Worm (Caenorhabditis elegans) whole organism, L1 larva: ENCODE results near the gene F41E6.17.

Experiments
- Y116A8C.19 ChIP-seq: sonication (generic microtip); optimal IDR thresholded peaks from 2 replicates; lab custom pipeline; 2016; ENCODE audit warnings: missing compliant biosample characterization, missing genetic modification characterization, borderline replicate concordance
- aly-2 ChIP-seq: fragments of 150-350 bp; optimal IDR thresholded peaks from 2 replicates; lab custom pipeline; 2014; ENCODE audit warnings: missing biosample characterization, missing genetic modification characterization
- ceh-82 ChIP-seq, 3 experiments: fragments of 150-350 bp in 1 of 3; sonication (generic microtip) in 2 of 3; optimal IDR thresholded peaks; 2 replicates each; lab custom pipeline; 2014 to 2017; ENCODE audit warnings: missing biosample characterization in 3 of 3, missing genetic modification characterization in 3 of 3
- ceh-88 ChIP-seq: fragments of 200-800 bp; sonication (Bioruptor generic); IDR thresholded peaks from 2 replicates; pipeline ENCODE4 v1.3.6; 2022; ENCODE audit warnings: missing genetic modification characterization, missing compliant biosample characterization
- ceh-90 ChIP-seq: sonication (generic microtip); optimal IDR thresholded peaks from 2 replicates; lab custom pipeline; 2016; ENCODE audit warnings: missing genetic modification characterization, missing compliant biosample characterization
- dpl-1 ChIP-seq, 3 experiments: fragments of 150-350 bp in 2 of 3; sonication (generic microtip) in 1 of 3; optimal IDR thresholded peaks; 2 replicates each; lab custom pipeline; 2014 to 2017; ENCODE audit warnings: missing biosample characterization in 3 of 3, missing genetic modification characterization in 3 of 3, missing genetic modification reagents in 3 of 3
- efl-1 ChIP-seq, 4 experiments: fragments of 150-350 bp; optimal IDR thresholded peaks in 3 of 4; peaks in 1 of 4; 1 replicate in 1 of 4; 2 replicates in 3 of 4; lab custom pipeline; 2014; ENCODE audit warnings: missing biosample characterization in 2 of 4, missing genetic modification characterization in 2 of 4, missing genetic modification reagents in 2 of 4
- efl-3 ChIP-seq: fragments of 200-800 bp; sonication (Bioruptor generic); optimal IDR thresholded peaks from 2 replicates; lab custom pipeline; 2018; ENCODE audit warnings: mild to moderate bottlenecking, missing genetic modification characterization, missing compliant biosample characterization
- egl-13 ChIP-seq: sonication (generic microtip); optimal IDR thresholded peaks from 2 replicates; lab custom pipeline; 2016; ENCODE audit warnings: missing genotype, missing genetic modification reagents, missing genetic modification characterization, missing compliant biosample characterization
- elt-3 ChIP-seq, 6 experiments: fragments of 150-350 bp in 1 of 6; sonication (generic microtip); optimal IDR thresholded peaks; 2 replicates each; lab custom pipeline; 2017 to 2018; ENCODE audit warnings: missing biosample characterization in 6 of 6, missing genetic modification characterization in 6 of 6, inconsistent platforms in 1 of 6
- fos-1 ChIP-seq: fragments of 150-350 bp; optimal IDR thresholded peaks from 2 replicates; lab custom pipeline; 2014; ENCODE audit warnings: missing biosample characterization, missing genetic modification characterization
- grh-1 ChIP-seq: fragments of 200-800 bp; sonication (Bioruptor generic); IDR thresholded peaks from 2 replicates; pipeline ENCODE4 v1.3.6; 2022; ENCODE audit warnings: missing genetic modification reagents, missing genetic modification characterization, missing compliant biosample characterization
- hlh-17 ChIP-seq: fragments of 200-800 bp; sonication (Bioruptor generic); optimal IDR thresholded peaks from 2 replicates; lab custom pipeline; 2018; ENCODE audit warnings: missing genetic modification characterization, mild to moderate bottlenecking, missing compliant biosample characterization, moderate library complexity, borderline replicate concordance
- hlh-4 ChIP-seq: sonication (generic microtip); optimal IDR thresholded peaks from 2 replicates; lab custom pipeline; 2016; ENCODE audit warnings: mild to moderate bottlenecking, missing genetic modification characterization, missing compliant biosample characterization
- hpl-2 ChIP-seq: fragments of 150-350 bp; optimal IDR thresholded peaks from 2 replicates; lab custom pipeline; 2014; ENCODE audit warnings: missing biosample characterization, missing genetic modification reagents, missing genetic modification characterization
- lin-13 ChIP-seq: fragments of 150-350 bp; optimal IDR thresholded peaks from 2 replicates; lab custom pipeline; 2014; ENCODE audit warnings: missing biosample characterization, missing genetic modification reagents, missing genetic modification characterization
- lin-14 ChIP-seq: fragments of 200-800 bp; sonication (Bioruptor generic); optimal IDR thresholded peaks from 2 replicates; lab custom pipeline; 2018; ENCODE audit warnings: mild to moderate bottlenecking, missing genetic modification characterization, moderate library complexity, missing compliant biosample characterization
- lir-3 ChIP-seq: sonication (generic microtip); optimal IDR thresholded peaks from 2 replicates; lab custom pipeline; 2016; ENCODE audit warnings: mild to moderate bottlenecking, missing genetic modification characterization, moderate library complexity, missing compliant biosample characterization; ENCODE audit not compliant: poor library complexity
- mdl-1 ChIP-seq, 2 experiments: fragments of 150-350 bp; optimal IDR thresholded peaks; 2 replicates each; lab custom pipeline; 2014 to 2017; ENCODE audit warnings: missing biosample characterization in 2 of 2, missing genetic modification characterization in 2 of 2, inconsistent platforms in 1 of 2
- mep-1 ChIP-seq: fragments of 150-350 bp; optimal IDR thresholded peaks from 2 replicates; lab custom pipeline; 2014; ENCODE audit warnings: missing biosample characterization, missing genetic modification characterization
- nhr-11 ChIP-seq: fragments of 150-350 bp; optimal IDR thresholded peaks from 2 replicates; lab custom pipeline; 2014; ENCODE audit warnings: missing biosample characterization, missing genetic modification characterization
- nhr-12 ChIP-seq: sonication (generic microtip); optimal IDR thresholded peaks from 2 replicates; lab custom pipeline; 2017; ENCODE audit warnings: missing biosample characterization, missing genetic modification characterization
- nhr-237 ChIP-seq: fragments of 150-350 bp; optimal IDR thresholded peaks from 2 replicates; lab custom pipeline; 2014; ENCODE audit warnings: missing biosample characterization, missing genetic modification characterization
- nhr-28 ChIP-seq: fragments of 150-350 bp; optimal IDR thresholded peaks from 2 replicates; lab custom pipeline; 2014; ENCODE audit warnings: missing biosample characterization, missing genetic modification characterization
- nhr-76 ChIP-seq: sonication (generic microtip); optimal IDR thresholded peaks from 2 replicates; lab custom pipeline; 2017; ENCODE audit warnings: missing biosample characterization, missing genetic modification characterization
- nhr-85 ChIP-seq: sonication (generic microtip); peaks from one replicate; lab custom pipeline; 2016; ENCODE audit warnings: missing genetic modification characterization, inconsistent platforms, missing compliant biosample characterization
- pag-3 ChIP-seq: sonication (generic microtip); optimal IDR thresholded peaks from 2 replicates; lab custom pipeline; 2017; ENCODE audit warnings: missing genetic modification characterization, mild to moderate bottlenecking, missing compliant biosample characterization, antibody characterized with exemption, borderline replicate concordance; ENCODE audit not compliant: insufficient read depth
- pqm-1 ChIP-seq: sonication (generic microtip); optimal IDR thresholded peaks from 3 replicates; lab custom pipeline; 2017; ENCODE audit warnings: missing biosample characterization, missing genetic modification characterization
- rnt-1 ChIP-seq: sonication (generic microtip); optimal IDR thresholded peaks from 2 replicates; lab custom pipeline; 2016; ENCODE audit warnings: mild to moderate bottlenecking, missing genetic modification characterization, moderate library complexity, missing compliant biosample characterization
- swsn-7 ChIP-seq: sonication (generic microtip); optimal IDR thresholded peaks from 2 replicates; lab custom pipeline; 2016; ENCODE audit warnings: missing genetic modification characterization, missing compliant biosample characterization
- unc-130 ChIP-seq: fragments of 150-350 bp; optimal IDR thresholded peaks from 2 replicates; lab custom pipeline; 2017; ENCODE audit warnings: missing biosample characterization, missing genetic modification characterization, inconsistent platforms
- unc-30 ChIP-seq: sonication (generic microtip); optimal IDR thresholded peaks from 2 replicates; lab custom pipeline; 2017; ENCODE audit warnings: missing biosample characterization, missing genetic modification characterization
- vab-15 ChIP-seq: sonication (generic microtip); optimal IDR thresholded peaks from 2 replicates; lab custom pipeline; 2017; ENCODE audit warnings: missing genotype, mild to moderate bottlenecking, missing genetic modification characterization, missing compliant biosample characterization
- ztf-4 ChIP-seq: fragments of 150-350 bp; optimal IDR thresholded peaks from 2 replicates; lab custom pipeline; 2014; ENCODE audit warnings: missing biosample characterization, missing genetic modification characterization

F41E6.17 gene

DNA sequence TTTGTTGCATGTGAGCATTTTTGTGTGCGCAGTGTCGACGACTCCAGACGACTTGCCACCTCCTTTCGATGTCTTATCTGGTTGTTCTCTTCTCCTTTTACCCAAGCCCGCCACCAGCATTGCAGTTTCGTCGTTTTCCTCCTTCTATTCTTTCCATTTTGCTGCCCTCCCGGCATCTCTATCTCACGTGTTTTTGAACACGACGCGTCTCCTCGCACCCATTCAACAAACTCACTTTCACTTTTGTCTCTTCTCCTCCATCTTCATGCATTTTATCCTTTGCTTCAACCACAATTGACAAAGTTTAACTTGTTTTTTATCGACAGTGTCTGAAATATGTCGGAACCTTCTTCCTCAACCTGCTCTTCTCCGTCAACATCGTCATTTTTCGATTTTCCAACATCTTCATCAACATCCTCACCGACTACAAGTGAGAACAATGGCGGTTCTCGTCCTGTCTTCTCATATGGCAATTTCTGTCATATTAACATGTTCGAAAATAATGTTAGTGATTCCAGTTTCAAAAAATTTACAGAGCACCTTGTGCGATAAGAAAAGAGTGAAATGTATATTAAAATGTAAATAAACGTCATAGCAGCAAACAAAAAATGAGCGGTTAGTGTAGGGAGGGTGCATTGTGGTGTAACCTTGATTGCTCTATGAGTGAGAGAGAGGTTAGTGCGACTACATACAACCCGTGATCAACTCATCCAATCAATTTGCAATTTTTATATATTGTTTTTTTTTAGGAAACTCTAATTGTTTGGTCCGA is 13.1 kb upstream of the F41E6.17 start, which contains the start of gene fip-4 (continued):
- no peak for TF ChIP-seq rnt-1
- TF ChIP-seq nhr-11 (tag; lab: Kevin White, UChicago) = no peak
- peak in 1 of 2 experiments; percentile 77 for TF ChIP-seq mdl-1 (tag; optimal IDR thresholded peaks at IDR 0.05; lab: Kevin White, UChicago)
- no peak for TF ChIP-seq egl-13 (tag; lab: Kevin White, UChicago)
- peak in 1 of 3 experiments; percentile 29 for TF ChIP-seq ceh-82 (tag; optimal IDR thresholded peaks at IDR 0.05; lab: Kevin White, UChicago)
- no peak for TF ChIP-seq vab-15 (tag; lab: Kevin White, UChicago)
- no peak for TF ChIP-seq nhr-12 (tag; lab: Kevin White, UChicago)
- no peak for TF ChIP-seq aly-2 (tag; lab: Kevin White, UChicago)
- no peak for TF ChIP-seq swsn-7

- no peak for TF ChIP-seq dpl-1 (GFP tag; optimal IDR thresholded peaks at IDR 0.05; lab: Kevin White, UChicago)
- TF ChIP-seq aly-2 (tag; lab: Kevin White, UChicago) = peak; percentile 13
- no peak for TF ChIP-seq unc-30 (tag; lab: Kevin White, UChicago)
- TF ChIP-seq ceh-90 (tag; lab: Kevin White, UChicago) = no peak
- TF ChIP-seq unc-130 (tag; lab: Kevin White, UChicago) = no peak
- no peak for TF ChIP-seq nhr-76 (tag; lab: Kevin White, UChicago)
- no peak for TF ChIP-seq lir-3
- no peak for TF ChIP-seq efl-1 (optimal IDR thresholded peaks at IDR 0.05; lab: Kevin White, UChicago)
- peak in 1 of 2 experiments; percentile 89 for TF ChIP-seq efl-1 (GFP tag; optimal IDR thresholded peaks at IDR 0.05 in 1 of 2; lab: Kevin White, UChicago)
- TF ChIP-seq hlh-4 (tag; lab: Kevin White, UChicago) = no peak
- TF ChIP-seq ceh-88 = no peak
- no peak for TF ChIP-seq nhr-28 (tag; lab: Kevin White, UChicago)
Observed at ce11 chrV:8615711-8616110, 8.2 kb upstream of the F41E6.17 start.

DNA sequence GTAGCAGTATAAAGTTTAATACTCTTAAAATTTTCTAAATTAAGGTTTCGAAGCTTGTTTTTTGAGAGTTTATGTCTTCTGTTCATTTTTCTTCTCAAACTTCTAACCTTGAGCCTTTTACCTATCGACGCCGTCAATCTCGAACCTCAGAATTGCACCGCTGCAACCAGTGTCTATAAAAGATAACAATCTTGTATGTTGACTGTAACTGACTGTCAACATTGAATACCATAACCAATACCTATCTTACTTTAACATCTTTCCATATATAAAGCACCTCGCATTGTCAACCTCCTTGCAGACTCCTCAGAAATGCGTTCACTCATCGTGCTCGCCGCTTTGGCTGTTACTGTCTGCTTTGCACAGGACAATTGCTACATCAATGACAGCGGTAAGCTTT is 5.2 kb upstream of the F41E6.17 start, which contains the start of gene grd-5:
TSS of gene grd-5 (plus strand) at position 295 of the 400 bp plus-strand sequence.
- TF ChIP-seq lin-14 (GFP tag; lab: Kevin White, UChicago) (peak; percentile 38), nhr-85 (tag; lab: Kevin White, UChicago) (peak; percentile 79), lin-13 (GFP tag; lab: Kevin White, UChicago) (no peak), rnt-1 (peak; percentile 8)

DNA sequence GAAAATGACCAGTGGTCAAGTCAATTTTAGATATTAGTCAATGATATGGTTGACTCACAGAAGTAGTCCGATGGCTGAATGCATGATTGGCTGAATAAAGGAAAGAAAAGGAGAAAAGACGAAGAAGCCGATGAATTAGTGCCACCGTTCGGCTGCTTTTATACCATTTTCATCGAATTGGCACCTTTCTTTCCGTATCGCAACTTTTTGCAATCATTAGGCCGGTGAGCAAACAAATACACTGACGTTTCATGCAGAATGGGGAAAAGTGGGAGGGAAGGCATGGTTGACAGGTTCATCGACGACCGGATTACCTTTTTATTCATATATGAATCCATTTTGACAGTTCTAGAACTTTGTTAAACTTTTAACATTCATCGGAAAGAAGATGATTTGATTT is 2.7 kb upstream of the F41E6.17 start, which contains the start of gene idpc-2:
TSS of gene idpc-2 (minus strand) at position 101 of the 400 bp plus-strand sequence.
- TF ChIP-seq lir-3 (no peak), pag-3 (no peak), ztf-4 (tag; lab: Kevin White, UChicago) (no peak)

ce11 chrV:8622314-8622713 is 1.6 kb upstream of the F41E6.17 start, which contains the start of gene F41E6.1:
F41E6.1 (plus strand) TSS chrV:8622614.
- TF ChIP-seq aly-2 (tag; lab: Kevin White, UChicago) (no peak), fos-1 (tag; lab: Kevin White, UChicago) (no peak), nhr-85 (tag; lab: Kevin White, UChicago) (no peak), nhr-11 (tag; lab: Kevin White, UChicago) (no peak), elt-3 (tag; optimal IDR thresholded peaks at IDR 0.05; lab: Kevin White, UChicago) (no peak), hpl-2 (GFP tag; lab: Kevin White, UChicago) (no peak), grh-1 (GFP tag; lab: Robert Waterston, UW) (no peak), nhr-237 (tag; lab: Kevin White, UChicago) (no peak), ceh-88 (no peak), dpl-1 (GFP tag; optimal IDR thresholded peaks at IDR 0.05; lab: Kevin White, UChicago) (no peak), ztf-4 (tag; lab: Kevin White, UChicago) (no peak), lir-3 (no peak), efl-3 (no peak), egl-13 (tag; lab: Kevin White, UChicago) (no peak), Y116A8C.19 (no peak), mep-1 (tag; lab: Kevin White, UChicago) (no peak), pqm-1 (tag; lab: Kevin White, UChicago) (no peak), hlh-17 (GFP tag; lab: Kevin White, UChicago) (no peak)
